Worm (Caenorhabditis elegans): ENCODE data around the gene F38B6.4.

ce11 chrX:6702249-6702648 lies 27.6 kb downstream of the F38B6.4 start, which contains the start of gene acr-2:
- TF ChIP-seq egl-27 (tag; optimal IDR thresholded peaks at IDR 0.05) = no peak
- no peak for TF ChIP-seq nhr-77 (tag; optimal IDR thresholded peaks at IDR 0.05)
- no peak for TF ChIP-seq unc-62 (GFP tag; optimal IDR thresholded peaks at IDR 0.05 in 1 of 2)
- no peak for TF ChIP-seq unc-62 (tag; optimal IDR thresholded peaks at IDR 0.05)
